Fruit fly (Drosophila melanogaster) whole organism, embryonic: ENCODE results near the gene CG6136.

Experiments
- CG10431 ChIP-seq: fragments of 200-800 bp; sonication (Bioruptor generic); optimal IDR thresholded peaks from 3 replicates; lab custom pipeline; 2018; ENCODE audit warnings: missing biosample characterization, mild to moderate bottlenecking, missing genetic modification characterization
- CG10543 ChIP-seq: fragments of 200-800 bp; sonication (Bioruptor generic); optimal IDR thresholded peaks from 3 replicates; lab custom pipeline; 2017; ENCODE audit warnings: missing biosample characterization, mild to moderate bottlenecking, missing genetic modification characterization, moderate library complexity
- CG10959 ChIP-seq: fragments of 200-800 bp; sonication (Bioruptor generic); IDR thresholded peaks from 2 replicates; pipeline ENCODE4 v1.3.6; 2022; ENCODE audit warnings: missing biosample characterization, missing genetic modification characterization
- CG12236 ChIP-seq: fragments of 200-800 bp; sonication (Bioruptor generic); optimal IDR thresholded peaks from 2 replicates; lab custom pipeline; 2016; ENCODE audit warnings: missing biosample characterization, missing genetic modification characterization
- CG13287 ChIP-seq: fragments of 200-800 bp; sonication (Bioruptor generic); IDR thresholded peaks from 2 replicates; pipeline ENCODE4 v1.3.6; 2022; ENCODE audit warnings: missing biosample characterization, missing genetic modification characterization; ENCODE audit not compliant: partially characterized antibody
- CG14050 ChIP-seq: fragments of 200-800 bp; sonication (Bioruptor generic); IDR thresholded peaks from 3 replicates; pipeline ENCODE4 v1.3.6; 2022; ENCODE audit warnings: missing biosample characterization, missing genetic modification characterization
- CG14710 ChIP-seq: fragments of 200-800 bp; sonication (Bioruptor generic); optimal IDR thresholded peaks from 3 replicates; lab custom pipeline; 2019; ENCODE audit warnings: missing biosample characterization, mild to moderate bottlenecking, missing genetic modification characterization, moderate library complexity
- CG15514 ChIP-seq: fragments of 200-800 bp; sonication (Bioruptor generic); optimal IDR thresholded peaks from 3 replicates; lab custom pipeline; 2017; ENCODE audit warnings: missing biosample characterization, missing genetic modification characterization, mild to moderate bottlenecking, moderate library complexity, missing genetic modification reagents
- CG16779 ChIP-seq: fragments of 200-800 bp; sonication (Bioruptor generic); IDR thresholded peaks from 2 replicates; pipeline ENCODE4 v1.3.6; 2022; ENCODE audit warnings: missing biosample characterization, missing genetic modification characterization
- CG18764 ChIP-seq: fragments of 200-800 bp; sonication (Bioruptor generic); optimal IDR thresholded peaks from 3 replicates; lab custom pipeline; 2016; ENCODE audit warnings: missing biosample characterization, missing genetic modification characterization
- CG2129 ChIP-seq: fragments of 200-800 bp; sonication (Bioruptor generic); IDR thresholded peaks from 2 replicates; pipeline ENCODE4 v1.3.6; 2022; ENCODE audit warnings: missing biosample characterization, missing genetic modification characterization; ENCODE audit not compliant: partially characterized antibody
- CG2875 ChIP-seq: fragments of 200-800 bp; sonication (Bioruptor generic); optimal IDR thresholded peaks from 2 replicates; lab custom pipeline; 2017; ENCODE audit warnings: missing biosample characterization, mild to moderate bottlenecking, missing genetic modification characterization, missing genetic modification reagents
- CG3281 ChIP-seq: fragments of 200-800 bp; sonication (Bioruptor generic); optimal IDR thresholded peaks from 3 replicates; lab custom pipeline; 2017; ENCODE audit warnings: missing biosample characterization, mild to moderate bottlenecking, missing genetic modification characterization
- CG33213 ChIP-seq: fragments of 200-800 bp; sonication (Bioruptor generic); optimal IDR thresholded peaks from 3 replicates; lab custom pipeline; 2016; ENCODE audit warnings: missing biosample characterization, missing genetic modification characterization
- CG3407 ChIP-seq: fragments of 200-800 bp; sonication (Bioruptor generic); optimal IDR thresholded peaks from 2 replicates; lab custom pipeline; 2018; ENCODE audit warnings: missing biosample characterization, mild to moderate bottlenecking, missing genetic modification characterization
- CG6791 ChIP-seq: fragments of 200-800 bp; sonication (Bioruptor generic); IDR thresholded peaks from 3 replicates; pipeline ENCODE4 v1.3.6; 2022; ENCODE audit warnings: missing biosample characterization, missing genetic modification characterization; ENCODE audit not compliant: partially characterized antibody
- CG9797 ChIP-seq: fragments of 200-800 bp; sonication (Bioruptor generic); optimal IDR thresholded peaks from 3 replicates; lab custom pipeline; 2018; ENCODE audit warnings: missing biosample characterization, mild to moderate bottlenecking, missing genetic modification characterization
- CG9932 ChIP-seq: fragments of 200-800 bp; sonication (Bioruptor generic); IDR thresholded peaks from 2 replicates; pipeline ENCODE4 v1.3.6; 2022; ENCODE audit warnings: missing biosample characterization, missing genetic modification characterization
- Dbx ChIP-seq: fragments of 200-800 bp; sonication (Bioruptor generic); IDR thresholded peaks from 3 replicates; pipeline ENCODE4 v1.3.6; 2022; ENCODE audit warnings: missing biosample characterization, missing genetic modification characterization
- Doc3 ChIP-seq: fragments of 200-800 bp; sonication (Bioruptor generic); IDR thresholded peaks from 3 replicates; pipeline ENCODE4 v1.3.6; 2022; ENCODE audit warnings: missing biosample characterization, missing genetic modification characterization; ENCODE audit not compliant: partially characterized antibody
- H15 ChIP-seq: fragments of 200-800 bp; sonication (Bioruptor generic); IDR thresholded peaks from 3 replicates; pipeline ENCODE4 v1.3.6; 2022; ENCODE audit warnings: missing biosample characterization, missing genetic modification characterization
- HmgD ChIP-seq: fragments of 200-800 bp; sonication (Bioruptor generic); optimal IDR thresholded peaks from 3 replicates; lab custom pipeline; 2016; ENCODE audit warnings: missing biosample characterization, missing genetic modification characterization
- Hr78 ChIP-seq, 2 experiments: fragments of 200-800 bp in 1 of 2; fragments of >200 bp in 1 of 2; sonication (Bioruptor generic) in 1 of 2; optimal IDR thresholded peaks; 2 replicates each; lab custom pipeline; 2017 to 2019; ENCODE audit warnings: missing biosample characterization in 2 of 2, missing genetic modification characterization in 2 of 2, mild to moderate bottlenecking in 1 of 2, moderate library complexity in 1 of 2
- Hsf ChIP-seq: fragments of 200-800 bp; sonication (Bioruptor generic); optimal IDR thresholded peaks from 3 replicates; lab custom pipeline; 2016; ENCODE audit warnings: missing biosample characterization, missing genetic modification characterization
- Jarid2 ChIP-seq: fragments of 200-800 bp; sonication (Bioruptor generic); optimal IDR thresholded peaks from 3 replicates; lab custom pipeline; 2017; ENCODE audit warnings: mild to moderate bottlenecking, missing biosample characterization, missing genetic modification reagents, missing genetic modification characterization
- Nf-YA ChIP-seq: fragments of 200-800 bp; sonication (Bioruptor generic); IDR thresholded peaks from 2 replicates; pipeline ENCODE4 v1.3.6; 2022; ENCODE audit warnings: missing biosample characterization, missing genetic modification characterization
- NfI ChIP-seq: fragments of 200-800 bp; sonication (Bioruptor generic); optimal IDR thresholded peaks from 3 replicates; lab custom pipeline; 2018; ENCODE audit warnings: missing biosample characterization, mild to moderate bottlenecking, missing genetic modification characterization, moderate library complexity
- Sry-δ ChIP-seq: fragments of 200-800 bp; sonication (Bioruptor generic); optimal IDR thresholded peaks from 2 replicates; lab custom pipeline; 2016; ENCODE audit warnings: missing biosample characterization, missing genetic modification characterization
- Tbp ChIP-seq: fragments of >200 bp; optimal IDR thresholded peaks from 2 replicates; lab custom pipeline; 2018; ENCODE audit warnings: missing biosample characterization, missing genetic modification characterization
- bab2 ChIP-seq: fragments of 200-800 bp; sonication (Bioruptor generic); optimal IDR thresholded peaks from 2 replicates; lab custom pipeline; 2016; ENCODE audit warnings: missing biosample characterization, missing genetic modification characterization
- bowl ChIP-seq: fragments of 200-800 bp; sonication (Bioruptor generic); IDR thresholded peaks from 2 replicates; pipeline ENCODE4 v1.3.6; 2022; ENCODE audit warnings: missing biosample characterization, missing genetic modification characterization
- da ChIP-seq: fragments of 200-800 bp; sonication (Bioruptor generic); optimal IDR thresholded peaks from 2 replicates; lab custom pipeline; 2016; ENCODE audit warnings: missing biosample characterization, missing genetic modification characterization
- dm ChIP-seq: fragments of 200-800 bp; sonication (Bioruptor generic); optimal IDR thresholded peaks from 3 replicates; lab custom pipeline; 2016; ENCODE audit warnings: missing biosample characterization, missing genetic modification characterization
- dpn ChIP-seq, 2 experiments: fragments of 200-800 bp; sonication (Bioruptor generic); optimal IDR thresholded peaks; 3 replicates each; lab custom pipeline; 2016; ENCODE audit warnings: missing biosample characterization in 2 of 2, missing genetic modification characterization in 2 of 2
- gem ChIP-seq: fragments of 200-800 bp; sonication (Bioruptor generic); optimal IDR thresholded peaks from 2 replicates; lab custom pipeline; 2019; ENCODE audit warnings: missing biosample characterization, mild to moderate bottlenecking, missing genetic modification characterization, moderate library complexity
- hbn ChIP-seq: fragments of 200-800 bp; sonication (Bioruptor generic); IDR thresholded peaks from 2 replicates; pipeline ENCODE4 v1.3.6; 2022; ENCODE audit warnings: missing biosample characterization, missing genetic modification characterization; ENCODE audit not compliant: partially characterized antibody
- kah ChIP-seq: fragments of 200-800 bp; sonication (Bioruptor generic); optimal IDR thresholded peaks from 2 replicates; lab custom pipeline; 2018; ENCODE audit warnings: missing biosample characterization, mild to moderate bottlenecking, missing genetic modification characterization
- nerfin-2 ChIP-seq: fragments of 200-800 bp; sonication (Bioruptor generic); IDR thresholded peaks from 2 replicates; pipeline ENCODE4 v1.3.6; 2022; ENCODE audit warnings: missing biosample characterization, missing genetic modification characterization; ENCODE audit not compliant: partially characterized antibody
- p53 ChIP-seq: fragments of 200-800 bp; sonication (Bioruptor generic); optimal IDR thresholded peaks from 2 replicates; lab custom pipeline; 2016; ENCODE audit warnings: missing biosample characterization, missing genetic modification characterization
- pb ChIP-seq: fragments of 200-800 bp; sonication (Bioruptor generic); optimal IDR thresholded peaks from 3 replicates; lab custom pipeline; 2016; ENCODE audit warnings: missing biosample characterization, missing genetic modification characterization
- phol ChIP-seq: fragments of 200-800 bp; sonication (Bioruptor generic); optimal IDR thresholded peaks from 3 replicates; lab custom pipeline; 2018; ENCODE audit warnings: missing biosample characterization, mild to moderate bottlenecking, missing genetic modification characterization, moderate library complexity
- salm ChIP-seq: fragments of 200-800 bp; sonication (Bioruptor generic); optimal IDR thresholded peaks from 2 replicates; lab custom pipeline; 2018; ENCODE audit warnings: missing biosample characterization, mild to moderate bottlenecking, missing genetic modification characterization
- sc ChIP-seq, 3 experiments: fragments of >200 bp in 2 of 3; fragments of 200-800 bp in 1 of 3; sonication (Bioruptor generic) in 1 of 3; optimal IDR thresholded peaks; 2 replicates in 2 of 3; 3 replicates in 1 of 3; lab custom pipeline; 2017; ENCODE audit warnings: mild to moderate bottlenecking in 1 of 3, missing biosample characterization in 1 of 3, missing genetic modification characterization in 1 of 3, missing genetic modification reagents in 1 of 3
- sqz ChIP-seq: fragments of 200-800 bp; sonication (Bioruptor generic); optimal IDR thresholded peaks from 3 replicates; lab custom pipeline; 2018; ENCODE audit warnings: missing biosample characterization, mild to moderate bottlenecking, missing genetic modification characterization
- tna ChIP-seq: fragments of 200-800 bp; sonication (Bioruptor generic); IDR thresholded peaks from 2 replicates; pipeline ENCODE4 v1.3.6; 2022; ENCODE audit warnings: missing biosample characterization, missing genetic modification characterization; ENCODE audit not compliant: partially characterized antibody
- tx ChIP-seq: fragments of 200-800 bp; sonication (Bioruptor generic); optimal IDR thresholded peaks from 2 replicates; lab custom pipeline; 2016; ENCODE audit warnings: missing biosample characterization, missing genetic modification characterization
- vnd ChIP-seq: fragments of 200-800 bp; sonication (Bioruptor generic); IDR thresholded peaks from 3 replicates; pipeline ENCODE4 v1.3.6; 2022; ENCODE audit warnings: missing biosample characterization, missing genetic modification characterization; ENCODE audit not compliant: partially characterized antibody
- zfh1 ChIP-seq: fragments of 200-800 bp; sonication (Bioruptor generic); IDR thresholded peaks from 3 replicates; pipeline ENCODE4 v1.3.6; 2022; ENCODE audit warnings: missing biosample characterization, missing genetic modification characterization

The CG6136 gene

DNA sequence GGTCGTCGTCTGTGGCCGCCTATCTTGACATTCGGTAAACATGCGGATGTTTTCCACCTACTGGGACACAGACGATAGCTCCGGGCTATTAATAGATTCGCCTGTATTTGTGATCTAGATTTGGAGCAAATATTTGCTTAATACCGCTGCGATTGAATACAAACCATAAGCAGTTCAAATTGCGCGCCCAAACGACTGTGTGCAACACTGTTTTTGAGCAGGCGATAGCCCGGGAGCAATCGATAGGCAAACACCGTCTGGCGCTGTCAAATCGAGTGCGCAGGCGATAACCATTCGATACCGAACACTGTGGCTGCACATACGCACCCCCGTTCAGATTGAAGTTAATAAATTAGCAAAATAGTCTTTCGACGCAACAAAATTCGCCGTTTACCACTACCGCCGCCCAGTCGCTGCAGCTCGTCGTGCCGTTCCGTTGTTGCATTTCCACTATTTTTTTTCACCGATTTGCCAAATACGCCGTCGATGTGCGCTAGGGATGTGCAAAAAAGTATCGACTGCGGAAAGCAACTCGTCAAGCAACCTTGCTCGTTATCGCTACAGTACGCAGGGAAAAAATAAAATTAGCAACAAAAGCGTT is 36.2 kb upstream of the CG6136 start, which contains the start of gene Atx2 (continued):
- TF ChIP-seq CG10431 (GFP tag; lab: Kevin White, UChicago) (no peak), phol (tag; lab: Kevin White, UChicago) (peak; percentile 43), Hsf (GFP tag; lab: Kevin White, UChicago) (peak; percentile 16), dm (GFP tag; lab: Kevin White, UChicago) (peak; percentile 70), CG14050 (no peak), hbn (peak; percentile 93), nerfin-2 (peak; percentile 88), dpn (GFP tag; optimal IDR thresholded peaks at IDR 0.05; lab: Kevin White, UChicago) (peak; percentile 56 to 61), bowl (GFP tag; lab: Robert Waterston, UW) (no peak), Hr78 (GFP tag; optimal IDR thresholded peaks at IDR 0.05; lab: Kevin White, UChicago) (no peak), kah (GFP tag; lab: Kevin White, UChicago) (no peak), CG14710 (tag; lab: Kevin White, UChicago) (peak; percentile 38), CG16779 (no peak), tx (GFP tag; lab: Kevin White, UChicago) (peak; percentile 17), Dbx (GFP tag; lab: Robert Waterston, UW) (peak; percentile 77), CG3281 (GFP tag; lab: Kevin White, UChicago) (no peak), salm (tag; lab: Kevin White, UChicago) (no peak), Tbp (GFP tag; lab: Kevin White, UChicago) (no peak), CG2875 (no peak), pb (GFP tag; lab: Kevin White, UChicago) (peak; percentile 54), CG15514 (GFP tag; lab: Kevin White, UChicago) (peak; percentile 46), gem (peak; percentile 9), CG2129 (GFP tag; lab: Robert Waterston, UW) (peak; percentile 87), sc (optimal IDR thresholded peaks at IDR 0.05; lab: Kevin White, UChicago) (no peak), sc (GFP tag; optimal IDR thresholded peaks at IDR 0.05; lab: Kevin White, UChicago) (no peak), da (no peak), CG12236 (GFP tag; lab: Kevin White, UChicago) (no peak), CG18764 (GFP tag; lab: Kevin White, UChicago) (no peak), p53 (GFP tag; lab: Kevin White, UChicago) (no peak), CG3407 (peak; percentile 8), Sry-δ (peak; percentile 97), NfI (peak; percentile 46), bab2 (GFP tag; lab: Kevin White, UChicago) (peak; percentile 24), sqz (GFP tag; lab: Kevin White, UChicago) (peak; percentile 53), CG33213 (GFP tag; lab: Kevin White, UChicago) (peak; percentile 26)

DNA sequence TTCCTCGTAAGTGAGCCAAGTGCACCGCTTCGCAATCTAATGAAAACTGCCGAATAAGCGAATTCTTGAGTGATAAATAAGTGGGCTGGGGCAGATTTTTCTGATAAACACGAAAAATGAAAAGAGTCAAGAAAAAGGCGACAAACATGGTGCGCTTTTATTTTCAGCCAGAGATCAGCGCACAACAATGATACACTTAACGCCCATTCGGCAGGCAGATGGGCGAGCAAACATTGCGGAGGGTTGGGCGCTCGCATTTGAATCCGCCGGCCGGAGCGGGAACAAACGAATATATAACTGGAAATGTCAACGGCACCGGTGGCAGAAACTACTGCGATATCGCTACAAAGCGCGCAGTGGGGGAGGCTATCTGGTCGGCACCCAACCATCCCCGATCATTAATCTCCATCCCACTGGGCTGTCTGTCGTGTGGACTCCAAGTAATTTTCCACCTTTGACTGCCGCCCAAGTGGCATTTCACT is 35.0 kb upstream of the CG6136 start, which contains the start of gene CG6125:
TSS of gene CG6125 (minus strand) at position 51 of the 482 bp plus-strand sequence.
- TF ChIP-seq CG9932 (GFP tag; lab: Robert Waterston, UW) (no peak), CG10959 (GFP tag; lab: Robert Waterston, UW) (0 out of 2 replicates have a peak, but pooled peaks have one; percentile 40), CG3281 (GFP tag; lab: Kevin White, UChicago) (peak; percentile 21), CG6791 (GFP tag; lab: Robert Waterston, UW) (peak; percentile 14; the same call in 1 of the 3 replicates), Jarid2 (GFP tag; lab: Kevin White, UChicago) (peak; percentile 16), tna (GFP tag; lab: Robert Waterston, UW) (0 out of 2 replicates have a peak, but pooled peaks have one; percentile 45), Doc3 (0 out of 3 replicates have a peak, but pooled peaks have one; percentile 19), vnd (0 out of 3 replicates have a peak, but pooled peaks have one; percentile 15), zfh1 (0 out of 3 replicates have a peak, but pooled peaks have one; percentile 33), Nf-YA (0 out of 2 replicates have a peak, but pooled peaks have one; percentile 11), CG10543 (GFP tag; lab: Kevin White, UChicago) (peak; percentile 2), CG13287 (GFP tag; lab: Robert Waterston, UW) (no peak), H15 (0 out of 3 replicates have a peak, but pooled peaks have one; percentile 31), HmgD (GFP tag; lab: Kevin White, UChicago) (peak; percentile 12), CG9797 (GFP tag; lab: Kevin White, UChicago) (no peak)
